Fruit fly (Drosophila melanogaster): ENCODE results near the gene CG11854.
A peak's percentile ranks its signal among the peaks of the same experiment; 100 is the strongest.

dm6 chr3R:25221203-25221807 lies 20.5 kb upstream of the CG11854 start, which contains the start of gene Alg9:
- TF ChIP-seq OdsH (GFP tag; optimal IDR thresholded peaks at IDR 0.05): no peak
- no peak for TF ChIP-seq dmrt93B (GFP tag; optimal IDR thresholded peaks at IDR 0.05)
- no peak for TF ChIP-seq woc (GFP tag; optimal IDR thresholded peaks at IDR 0.05)
- TF ChIP-seq h (GFP tag; optimal IDR thresholded peaks at IDR 0.05): no peak
- peak; percentile 71 for TF ChIP-seq Hr83 (GFP tag; optimal IDR thresholded peaks at IDR 0.05; ENCODE audit: poor library complexity, severe bottlenecking)
- TF ChIP-seq Vsx2 (GFP tag; optimal IDR thresholded peaks at IDR 0.05; ENCODE audit: partially characterized antibody): no peak
- no peak for TF ChIP-seq Hnf4 (GFP tag; optimal IDR thresholded peaks at IDR 0.05)
- no peak for TF ChIP-seq CG9705 (GFP tag; optimal IDR thresholded peaks at IDR 0.05)
- no peak for TF ChIP-seq usp (GFP tag; optimal IDR thresholded peaks at IDR 0.05)
- TF ChIP-seq N (GFP tag; optimal IDR thresholded peaks at IDR 0.05): peak; percentile 92
